Worm (Caenorhabditis elegans) whole organism, young adult: ENCODE data around the gene T26H10.2.

Experiments
- B0019.2 ChIP-seq: fragments of 200-800 bp; sonication (Bioruptor generic); conservative IDR thresholded peaks from 2 replicates; pipeline ENCODE4 v1.3.6; 2022; ENCODE audit warnings: missing genetic modification reagents, missing genetic modification characterization, missing compliant biosample characterization
- B0035.1 ChIP-seq: sonication (generic microtip); optimal IDR thresholded peaks from 2 replicates; lab custom pipeline; 2016; ENCODE audit warnings: missing genetic modification characterization, mild to moderate bottlenecking, missing compliant biosample characterization, missing genotype, missing genetic modification reagents
- C06A6.2 ChIP-seq: fragments of 200-800 bp; sonication (Bioruptor generic); conservative IDR thresholded peaks from 2 replicates; pipeline ENCODE4 v1.3.6; 2022; ENCODE audit warnings: missing genetic modification characterization, missing compliant biosample characterization
- F10E7.11 ChIP-seq: sonication (generic microtip); optimal IDR thresholded peaks from 2 replicates; lab custom pipeline; 2017; ENCODE audit warnings: mild to moderate bottlenecking, missing genetic modification characterization, moderate library complexity, missing compliant biosample characterization
- F23B12.7 ChIP-seq: sonication (generic microtip); optimal IDR thresholded peaks from 2 replicates; lab custom pipeline; 2017; ENCODE audit warnings: missing genetic modification characterization, mild to moderate bottlenecking, missing compliant biosample characterization, antibody characterized with exemption, moderate library complexity; ENCODE audit not compliant: insufficient read depth
- F33H1.4 ChIP-seq: fragments of 200-800 bp; sonication (Bioruptor generic); IDR thresholded peaks from 2 replicates; pipeline ENCODE4 v1.3.6; 2022; ENCODE audit warnings: missing genetic modification reagents, missing genetic modification characterization, missing compliant biosample characterization
- F39B2.1 ChIP-seq: fragments of 200-800 bp; sonication (Bioruptor generic); IDR thresholded peaks from 2 replicates; pipeline ENCODE4 v1.3.6; 2022; ENCODE audit warnings: missing genetic modification reagents, missing genetic modification characterization, missing compliant biosample characterization
- F49E8.2 ChIP-seq: sonication (generic microtip); optimal IDR thresholded peaks from 3 replicates; lab custom pipeline; 2017; ENCODE audit warnings: missing genetic modification characterization, mild to moderate bottlenecking, missing compliant biosample characterization, antibody characterized with exemption, moderate library complexity; ENCODE audit not compliant: insufficient read depth
- F57C9.4 ChIP-seq: sonication (generic microtip); optimal IDR thresholded peaks from 2 replicates; lab custom pipeline; 2017; ENCODE audit warnings: mild to moderate bottlenecking, missing genetic modification characterization, missing compliant biosample characterization
- ama-1 ChIP-seq, 3 experiments: fragments of 150-350 bp in 1 of 3; sonication (generic microtip) in 2 of 3; optimal IDR thresholded peaks; 2 replicates each; lab custom pipeline; 2014 to 2018; ENCODE audit warnings: missing biosample characterization in 2 of 3, missing genetic modification characterization in 2 of 3, missing genetic modification reagents in 2 of 3
- atf-7 ChIP-seq: sonication (generic microtip); optimal IDR thresholded peaks from 2 replicates; lab custom pipeline; 2017; ENCODE audit warnings: mild to moderate bottlenecking, missing genetic modification characterization, missing compliant biosample characterization
- attf-6 ChIP-seq: fragments of 200-800 bp; sonication (Bioruptor generic); IDR thresholded peaks from 2 replicates; pipeline ENCODE4 v1.3.6; 2022; ENCODE audit warnings: missing genetic modification reagents, missing genetic modification characterization, missing compliant biosample characterization
- bed-1 ChIP-seq: fragments of 200-800 bp; sonication (Bioruptor generic); IDR thresholded peaks from 2 replicates; pipeline ENCODE4 v1.3.6; 2022; ENCODE audit warnings: missing genetic modification reagents, missing genetic modification characterization, missing compliant biosample characterization
- cebp-1 ChIP-seq, 2 experiments: fragments of 200-800 bp in 1 of 2; sonication (Bioruptor generic) in 1 of 2; sonication (generic microtip) in 1 of 2; IDR thresholded peaks in 1 of 2; optimal IDR thresholded peaks in 1 of 2; 2 replicates each; pipeline versions ENCODE4 v1.3.6 to Lab custom; 2017 to 2022; ENCODE audit warnings: missing compliant biosample characterization in 2 of 2, missing genetic modification characterization in 2 of 2, mild to moderate bottlenecking in 1 of 2, missing genetic modification reagents in 1 of 2, moderate library complexity in 1 of 2
- cebp-2 ChIP-seq: fragments of 200-800 bp; sonication (Bioruptor generic); IDR thresholded peaks from 2 replicates; pipeline ENCODE4 v1.3.6; 2022; ENCODE audit warnings: missing genetic modification characterization, missing compliant biosample characterization
- ceh-40 ChIP-seq: fragments of 200-800 bp; sonication (Bioruptor generic); IDR thresholded peaks from 2 replicates; pipeline ENCODE4 v1.3.6; 2022; ENCODE audit warnings: missing genetic modification characterization, missing compliant biosample characterization
- ceh-79 ChIP-seq: sonication (generic microtip); optimal IDR thresholded peaks from 2 replicates; lab custom pipeline; 2017; ENCODE audit warnings: mild to moderate bottlenecking, missing genetic modification characterization, missing compliant biosample characterization
- die-1 ChIP-seq: sonication (generic microtip); optimal IDR thresholded peaks from 2 replicates; lab custom pipeline; 2016; ENCODE audit warnings: missing genotype, mild to moderate bottlenecking, missing genetic modification characterization, missing compliant biosample characterization
- dpff-1 ChIP-seq: sonication (generic microtip); optimal IDR thresholded peaks from 2 replicates; lab custom pipeline; 2017; ENCODE audit warnings: mild to moderate bottlenecking, missing genetic modification characterization, missing compliant biosample characterization
- dpl-1 ChIP-seq: fragments of 150-350 bp; optimal IDR thresholded peaks from 2 replicates; lab custom pipeline; 2014; ENCODE audit warnings: missing biosample characterization, missing genetic modification reagents, missing genetic modification characterization
- ekl-4 ChIP-seq: fragments of 200-800 bp; sonication (Bioruptor generic); IDR thresholded peaks from 2 replicates; pipeline ENCODE4 v1.3.6; 2022; ENCODE audit warnings: missing genetic modification reagents, missing genetic modification characterization, missing compliant biosample characterization
- gei-17 ChIP-seq: fragments of 200-800 bp; sonication (Bioruptor generic); optimal IDR thresholded peaks from 2 replicates; lab custom pipeline; 2018; ENCODE audit warnings: mild to moderate bottlenecking, missing genetic modification characterization, missing compliant biosample characterization
- hlh-12 ChIP-seq: sonication (generic microtip); optimal IDR thresholded peaks from 2 replicates; lab custom pipeline; 2016; ENCODE audit warnings: missing genetic modification characterization, missing compliant biosample characterization
- hmg-1.2 ChIP-seq: fragments of 200-800 bp; sonication (Bioruptor generic); IDR thresholded peaks from 2 replicates; pipeline ENCODE4 v1.3.6; 2022; ENCODE audit warnings: missing genetic modification reagents, missing genetic modification characterization, missing compliant biosample characterization
- hrde-1 ChIP-seq: sonication (generic microtip); optimal IDR thresholded peaks from 2 replicates; lab custom pipeline; 2016; ENCODE audit warnings: missing genetic modification characterization, mild to moderate bottlenecking, missing compliant biosample characterization, moderate library complexity, missing genotype, missing genetic modification reagents, borderline replicate concordance
- let-526 ChIP-seq: fragments of 200-800 bp; sonication (Bioruptor generic); IDR thresholded peaks from 2 replicates; pipeline ENCODE4 v1.3.6; 2022; ENCODE audit warnings: missing genetic modification reagents, missing genetic modification characterization, missing compliant biosample characterization
- madf-6 ChIP-seq: fragments of 200-800 bp; sonication (Bioruptor generic); IDR thresholded peaks from 2 replicates; pipeline ENCODE4 v1.3.6; 2022; ENCODE audit warnings: missing genetic modification reagents, missing genetic modification characterization, missing compliant biosample characterization
- nhr-120 ChIP-seq: fragments of 200-800 bp; sonication (Bioruptor generic); IDR thresholded peaks from 2 replicates; pipeline ENCODE4 v1.3.6; 2022; ENCODE audit warnings: missing genetic modification characterization, missing compliant biosample characterization
- nhr-27 ChIP-seq: fragments of 200-800 bp; sonication (Bioruptor generic); optimal IDR thresholded peaks from 2 replicates; lab custom pipeline; 2018; ENCODE audit warnings: mild to moderate bottlenecking, missing genetic modification characterization, moderate library complexity, missing compliant biosample characterization
- nhr-90 ChIP-seq: sonication (generic microtip); optimal IDR thresholded peaks from 2 replicates; lab custom pipeline; 2016; ENCODE audit warnings: missing genotype, mild to moderate bottlenecking, missing genetic modification characterization, missing compliant biosample characterization
- pbrm-1 ChIP-seq: fragments of 200-800 bp; sonication (Bioruptor generic); IDR thresholded peaks from 2 replicates; pipeline ENCODE4 v1.3.6; 2022; ENCODE audit warnings: missing genetic modification reagents, missing genetic modification characterization, missing compliant biosample characterization
- sdz-38 ChIP-seq: sonication (generic microtip); optimal IDR thresholded peaks from 2 replicates; lab custom pipeline; 2016; ENCODE audit warnings: missing genotype, missing genetic modification characterization, missing compliant biosample characterization
- snpc-1.3 ChIP-seq: sonication (generic microtip); optimal IDR thresholded peaks from 2 replicates; lab custom pipeline; 2017; ENCODE audit warnings: missing genetic modification characterization, mild to moderate bottlenecking, missing compliant biosample characterization, antibody characterized with exemption, moderate library complexity, missing genotype, missing genetic modification reagents; ENCODE audit not compliant: insufficient read depth
- snpc-4 ChIP-seq, 5 experiments: fragments of 150-350 bp in 1 of 5; sonication (generic microtip) in 4 of 5; optimal IDR thresholded peaks; 2 replicates each; lab custom pipeline; 2014 to 2018; ENCODE audit warnings: missing genetic modification characterization in 5 of 5, missing biosample characterization in 3 of 5, antibody characterized with exemption in 2 of 5, mild to moderate bottlenecking in 2 of 5, missing compliant biosample characterization in 2 of 5, missing genotype in 2 of 5, moderate library complexity in 2 of 5, missing genetic modification reagents in 1 of 5
- zim-3 ChIP-seq: sonication (generic microtip); optimal IDR thresholded peaks from 2 replicates; lab custom pipeline; 2017; ENCODE audit warnings: mild to moderate bottlenecking, missing genetic modification characterization, moderate library complexity, missing compliant biosample characterization
- ztf-25 ChIP-seq: fragments of 200-800 bp; sonication (Bioruptor generic); IDR thresholded peaks from 2 replicates; pipeline ENCODE4 v1.3.6; 2022; ENCODE audit warnings: missing genetic modification reagents, missing genetic modification characterization, missing compliant biosample characterization
- ztf-28 ChIP-seq: fragments of 200-800 bp; sonication (Bioruptor generic); IDR thresholded peaks from 2 replicates; pipeline ENCODE4 v1.3.6; 2022; ENCODE audit warnings: missing genetic modification reagents, missing genetic modification characterization, missing compliant biosample characterization
- ztf-3 ChIP-seq: fragments of 200-800 bp; sonication (Bioruptor generic); optimal IDR thresholded peaks from 2 replicates; lab custom pipeline; 2018; ENCODE audit warnings: mild to moderate bottlenecking, missing genetic modification characterization, missing compliant biosample characterization

Gene T26H10.2

DNA sequence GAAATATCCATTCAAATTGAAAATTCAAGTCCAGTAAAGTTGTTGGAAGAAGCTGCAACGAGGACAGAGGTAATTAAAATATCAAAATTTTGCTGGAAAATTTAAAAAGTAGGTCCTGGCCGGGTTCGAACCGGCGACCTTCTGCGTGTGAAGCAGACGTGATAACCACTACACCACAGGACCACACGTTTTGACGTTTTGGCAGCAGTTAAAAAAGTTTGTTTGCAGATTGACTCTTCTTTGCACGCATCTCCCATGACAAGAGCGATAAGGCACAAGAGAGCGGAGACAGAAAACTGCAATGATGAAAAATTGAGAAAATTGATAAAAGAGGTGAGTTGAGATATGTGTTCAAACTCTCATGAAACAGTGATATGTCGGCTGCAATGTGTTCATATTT lies 12.3 kb downstream of the T26H10.2 start (continued):
- no peak for TF ChIP-seq ceh-79
- TF ChIP-seq ceh-40 (GFP tag; lab: Robert Waterston, UW): no peak
- peak; percentile 80 for TF ChIP-seq pbrm-1 (GFP tag; lab: Robert Waterston, UW)
- no peak for TF ChIP-seq F49E8.2
- TF ChIP-seq bed-1 (GFP tag; lab: Robert Waterston, UW): no peak
- no peak; the same call in 1 of the 2 replicates for TF ChIP-seq hmg-1.2
- TF ChIP-seq let-526 (GFP tag; lab: Robert Waterston, UW): no peak
- TF ChIP-seq F23B12.7 (tag; lab: Kevin White, UChicago): no peak
- TF ChIP-seq ama-1 (optimal IDR thresholded peaks at IDR 0.05; lab: Kevin White, UChicago): no peak
- TF ChIP-seq ama-1 (GFP tag; optimal IDR thresholded peaks at IDR 0.05; lab: Kevin White, UChicago): no peak
- no peak for TF ChIP-seq cebp-1 (GFP tag; IDR thresholded peaks at IDR 0.05; lab: Robert Waterston, UW)
- TF ChIP-seq cebp-1 (tag; optimal IDR thresholded peaks at IDR 0.05; lab: Kevin White, UChicago): no peak
- TF ChIP-seq hrde-1 (tag; lab: Kevin White, UChicago): peak; percentile 16
- no peak for TF ChIP-seq dpl-1 (GFP tag; lab: Kevin White, UChicago)
- no peak for TF ChIP-seq F10E7.11 (tag; lab: Kevin White, UChicago)
- TF ChIP-seq gei-17 (GFP tag; lab: Kevin White, UChicago): no peak
- peak; percentile 20 for TF ChIP-seq atf-7 (tag; lab: Kevin White, UChicago)
- no peak for TF ChIP-seq nhr-27
- no peak for TF ChIP-seq F39B2.1
- TF ChIP-seq hlh-12 (tag; lab: Kevin White, UChicago): no peak
- 0 out of 2 replicates have a peak, but pooled peaks have one; percentile 25 for TF ChIP-seq ztf-28 (GFP tag; lab: Robert Waterston, UW)
- TF ChIP-seq sdz-38 (tag; lab: Kevin White, UChicago): no peak
- TF ChIP-seq cebp-2 (GFP tag; lab: Robert Waterston, UW): no peak
- no peak for TF ChIP-seq B0019.2 (GFP tag; lab: Robert Waterston, UW)
- no peak for TF ChIP-seq B0035.1 (tag; lab: Kevin White, UChicago)
- no peak for TF ChIP-seq F57C9.4 (tag; lab: Kevin White, UChicago)
- peak; percentile 20; the same call in 1 of the 2 replicates for TF ChIP-seq F33H1.4 (GFP tag; lab: Robert Waterston, UW)
- TF ChIP-seq snpc-4 (GFP tag; optimal IDR thresholded peaks at IDR 0.05; lab: Kevin White, UChicago): no peak
- peak in 3 of 4 experiments; percentile 9 to 87 (median 73) for TF ChIP-seq snpc-4 (tag; optimal IDR thresholded peaks at IDR 0.05; lab: Kevin White, UChicago)
- TF ChIP-seq madf-6 (GFP tag; lab: Robert Waterston, UW): no peak; the same call in 1 of the 2 replicates
- TF ChIP-seq ekl-4 (GFP tag; lab: Robert Waterston, UW): no peak
- no peak for TF ChIP-seq dpff-1 (tag; lab: Kevin White, UChicago)
- TF ChIP-seq ztf-3: no peak
- 0 out of 2 replicates have a peak, but pooled peaks have one; percentile 35 for TF ChIP-seq ztf-25 (GFP tag; lab: Robert Waterston, UW)
- no peak for TF ChIP-seq nhr-90
- no peak for TF ChIP-seq C06A6.2
- no peak for TF ChIP-seq attf-6 (GFP tag; lab: Robert Waterston, UW)
- peak; percentile 58 for TF ChIP-seq die-1
- TF ChIP-seq zim-3: peak; percentile 17
- TF ChIP-seq nhr-120: no peak
- no peak for TF ChIP-seq snpc-1.3 (tag; lab: Kevin White, UChicago)
